Worm (Caenorhabditis elegans) whole organism, midembryonic: Measurements from ENCODE around the gene rbm-28.

Experiments
- T22C8.4 ChIP-seq: fragments of 200-800 bp; sonication (Bioruptor generic); IDR thresholded peaks from 2 replicates; pipeline ENCODE4 v1.3.6; 2022; ENCODE audit warnings: missing genetic modification characterization, missing compliant biosample characterization
- cog-1 ChIP-seq: sonication (generic microtip); optimal IDR thresholded peaks from 2 replicates; lab custom pipeline; 2016; ENCODE audit warnings: missing genetic modification characterization, missing compliant biosample characterization
- flt-1 ChIP-seq: fragments of 200-800 bp; sonication (Bioruptor generic); IDR thresholded peaks from 2 replicates; pipeline ENCODE4 v1.3.6; 2022; ENCODE audit warnings: missing genetic modification characterization, missing compliant biosample characterization
- klf-2 ChIP-seq: fragments of 200-800 bp; sonication (Bioruptor generic); conservative IDR thresholded peaks from 2 replicates; pipeline ENCODE4 v1.3.6; 2022; ENCODE audit warnings: missing genetic modification reagents, missing genetic modification characterization, missing compliant biosample characterization
- med-1 ChIP-seq: sonication (generic microtip); optimal IDR thresholded peaks from 2 replicates; lab custom pipeline; 2017; ENCODE audit warnings: missing genetic modification characterization, mild to moderate bottlenecking, missing compliant biosample characterization, antibody characterized with exemption, missing genetic modification reagents; ENCODE audit not compliant: insufficient read depth
- ref-1 ChIP-seq: fragments of 200-800 bp; sonication (Bioruptor generic); conservative IDR thresholded peaks from 2 replicates; pipeline ENCODE4 v1.3.6; 2022; ENCODE audit warnings: missing genetic modification reagents, missing genetic modification characterization, missing compliant biosample characterization
- tab-1 ChIP-seq: fragments of 200-800 bp; sonication (Bioruptor generic); IDR thresholded peaks from 2 replicates; pipeline ENCODE4 v1.3.6; 2022; ENCODE audit warnings: missing genetic modification characterization, missing compliant biosample characterization
- ztf-23 ChIP-seq: fragments of 200-800 bp; sonication (Bioruptor generic); IDR thresholded peaks from 2 replicates; pipeline ENCODE4 v1.3.6; 2022; ENCODE audit warnings: missing genetic modification reagents, missing genetic modification characterization, missing compliant biosample characterization
- ztf-29 ChIP-seq: fragments of 200-800 bp; sonication (Bioruptor generic); IDR thresholded peaks from 2 replicates; pipeline ENCODE4 v1.3.6; 2022; ENCODE audit warnings: missing genetic modification reagents, missing genetic modification characterization, missing compliant biosample characterization

rbm-28 gene

DNA sequence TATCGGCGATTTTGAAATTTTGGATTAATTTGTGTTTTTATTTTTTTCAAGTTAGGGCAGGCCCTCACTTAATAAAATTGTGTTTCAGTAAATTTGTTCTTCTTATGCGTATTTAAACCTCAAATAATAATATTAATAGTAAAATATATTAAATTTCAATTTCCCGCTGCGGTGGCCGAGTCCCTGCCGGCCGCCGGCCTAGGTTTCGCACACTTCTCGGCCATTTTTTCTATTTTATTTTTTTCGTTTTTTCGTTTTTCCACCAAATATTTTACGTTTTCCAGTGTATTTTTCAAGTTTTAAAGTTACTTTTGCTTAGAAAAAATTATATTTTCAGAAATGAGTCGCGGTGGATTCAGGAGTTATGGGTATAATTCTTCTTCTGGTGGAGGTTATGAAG lies at the start of gene rbm-28:
rbm-28 (plus strand) TSS at position 338 of the 400 bp plus-strand sequence.
- TF ChIP-seq ztf-23 (GFP tag; lab: Robert Waterston, UW): peak; percentile 31; the same call in 1 of the 2 replicates
- no peak for TF ChIP-seq ref-1 (GFP tag; lab: Robert Waterston, UW)

DNA sequence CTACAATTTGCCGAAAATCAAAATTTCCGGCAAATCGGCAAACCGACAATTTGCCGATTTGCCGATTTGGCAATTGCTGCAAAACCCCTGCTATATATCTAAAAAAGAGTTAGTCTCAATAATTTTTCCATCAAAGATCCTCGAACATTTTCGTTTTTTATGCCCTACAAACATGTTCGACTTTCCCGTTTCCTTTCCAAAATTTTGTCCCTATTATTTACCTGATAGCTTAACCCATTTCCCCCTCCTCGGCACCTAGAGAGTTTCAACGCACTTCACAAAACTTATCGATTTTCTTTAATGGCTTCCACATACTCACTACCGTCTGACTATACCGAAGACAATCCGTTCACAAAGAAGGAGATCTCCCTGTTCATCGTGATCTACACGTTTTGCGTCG lies 48.4 kb upstream of the rbm-28 start, which contains the start of gene W01D2.6:
W01D2.6 (plus strand) TSS at position 301 of the 400 bp plus-strand sequence.
- TF ChIP-seq ztf-29 (GFP tag; lab: Robert Waterston, UW): no peak
- TF ChIP-seq T22C8.4: no peak
- no peak for TF ChIP-seq ref-1 (GFP tag; lab: Robert Waterston, UW)
- no peak for TF ChIP-seq tab-1
- no peak for TF ChIP-seq klf-2 (GFP tag; lab: Robert Waterston, UW)
- no peak for TF ChIP-seq ztf-23 (GFP tag; lab: Robert Waterston, UW)
- no peak for TF ChIP-seq cog-1 (tag; lab: Kevin White, UChicago)
- TF ChIP-seq flt-1: no peak

DNA sequence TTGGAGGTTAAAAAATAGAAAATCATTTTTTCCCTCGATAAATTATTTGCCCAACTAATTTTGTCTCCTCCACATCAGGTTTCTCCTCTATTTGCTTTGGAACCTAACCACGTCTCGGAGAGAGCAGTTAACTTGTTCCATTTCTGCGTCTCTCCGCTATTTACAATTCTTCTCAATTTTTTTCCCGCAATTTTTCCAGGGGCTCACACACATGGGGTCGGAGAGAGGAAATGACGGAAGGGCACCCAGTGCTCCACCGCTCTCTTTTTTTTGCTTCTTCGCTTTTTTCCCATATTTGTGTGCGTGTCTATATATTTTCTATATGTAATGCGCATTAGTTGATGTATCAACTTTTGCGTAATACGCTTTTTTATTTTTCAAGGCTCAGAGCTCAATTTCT lies 46.5 kb upstream of the rbm-28 start:
- no peak for TF ChIP-seq klf-2 (GFP tag; lab: Robert Waterston, UW)

DNA sequence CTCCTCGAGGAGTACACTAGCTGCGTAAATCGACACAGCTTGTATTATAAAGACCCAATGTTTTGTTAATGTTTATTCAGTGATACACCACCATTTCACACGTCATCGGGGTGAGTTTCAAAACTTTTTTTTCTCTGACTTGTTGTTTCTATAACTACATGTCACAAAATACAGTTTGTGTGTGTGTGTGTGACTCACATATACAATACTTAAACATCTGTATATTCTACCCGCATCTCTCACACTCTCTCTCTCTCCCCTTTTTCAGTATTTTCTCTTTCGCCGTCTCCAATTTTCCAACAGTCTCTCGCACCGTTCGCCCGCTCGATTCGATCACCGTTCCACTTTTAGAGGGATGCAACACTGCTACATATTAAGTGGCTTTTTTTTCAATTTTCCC lies 45.6 kb upstream of the rbm-28 start:
- TF ChIP-seq flt-1: no peak

DNA sequence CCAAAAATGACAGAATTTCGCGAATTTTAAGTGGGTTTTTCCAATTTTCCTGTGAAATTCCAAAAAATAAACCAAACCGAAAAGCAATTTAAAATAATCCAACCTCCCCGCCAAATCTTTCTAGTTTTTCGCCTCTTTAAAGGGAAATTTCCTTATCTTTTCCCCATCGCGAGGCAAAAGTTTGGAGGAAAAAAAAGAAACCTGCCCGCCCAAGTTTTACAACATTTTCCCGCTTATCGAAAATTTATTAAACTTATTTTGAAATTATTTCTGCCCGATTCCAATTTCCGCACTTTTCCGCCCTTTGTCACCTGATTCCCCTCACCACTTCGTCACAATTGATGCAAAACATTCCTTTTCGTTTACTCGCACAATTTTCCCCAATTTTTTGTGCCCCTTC lies 44.8 kb upstream of the rbm-28 start, which contains the start of gene osta-3:
osta-3 (plus strand) TSS at position 301 of the 400 bp plus-strand sequence.
- TF ChIP-seq ztf-23 (GFP tag; lab: Robert Waterston, UW): no peak
- TF ChIP-seq med-1 (GFP tag; lab: Kevin White, UChicago): no peak
- no peak for TF ChIP-seq T22C8.4
- TF ChIP-seq ztf-29 (GFP tag; lab: Robert Waterston, UW): no peak
- TF ChIP-seq cog-1 (tag; lab: Kevin White, UChicago): no peak
- no peak for TF ChIP-seq ref-1 (GFP tag; lab: Robert Waterston, UW)
- no peak for TF ChIP-seq flt-1
- TF ChIP-seq tab-1: no peak
- no peak for TF ChIP-seq klf-2 (GFP tag; lab: Robert Waterston, UW)

DNA sequence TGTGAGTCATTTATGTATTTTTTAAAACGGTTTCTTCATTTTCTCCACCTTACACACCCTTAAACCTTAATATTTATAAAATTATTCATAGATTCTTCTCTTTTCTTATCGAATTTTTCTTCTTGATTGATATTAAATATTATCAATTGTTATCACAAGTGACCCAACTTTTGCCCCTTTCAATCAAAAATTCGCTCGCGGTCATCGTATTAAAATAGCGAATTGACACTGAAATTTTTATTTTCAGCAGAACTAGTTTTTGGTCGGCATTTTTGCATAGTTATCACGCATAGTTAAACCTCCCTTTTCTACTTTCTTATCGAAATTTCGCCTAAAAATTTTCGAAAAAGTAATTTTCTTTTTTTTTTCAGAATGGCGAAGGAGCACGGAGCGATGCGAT lies 44.4 kb upstream of the rbm-28 start:
- TF ChIP-seq ztf-23 (GFP tag; lab: Robert Waterston, UW) (no peak), flt-1 (no peak), T22C8.4 (no peak), cog-1 (tag; lab: Kevin White, UChicago) (no peak)

DNA sequence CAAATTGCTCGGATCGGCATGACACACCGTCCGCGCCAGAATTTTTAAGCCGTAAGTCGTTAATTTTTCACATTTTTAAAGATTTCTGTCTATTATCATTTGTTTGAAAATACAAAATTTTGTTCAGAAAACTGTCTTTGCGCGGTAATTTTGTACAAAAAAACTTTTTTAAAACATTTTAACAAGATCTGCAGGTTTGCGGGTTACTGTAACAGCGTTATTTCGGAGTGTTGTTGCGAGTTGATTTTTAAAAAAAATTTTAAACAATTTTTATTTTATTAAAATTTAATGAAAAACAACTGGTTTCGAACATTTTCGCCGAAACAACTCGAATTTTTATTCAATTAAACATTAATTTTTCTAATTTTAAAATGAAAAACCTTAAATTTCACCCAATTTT lies 44.0 kb upstream of the rbm-28 start:
- TF ChIP-seq ztf-29 (GFP tag; lab: Robert Waterston, UW): no peak
- TF ChIP-seq ref-1 (GFP tag; lab: Robert Waterston, UW): no peak
- TF ChIP-seq ztf-23 (GFP tag; lab: Robert Waterston, UW): no peak
- TF ChIP-seq flt-1: no peak
- no peak for TF ChIP-seq cog-1 (tag; lab: Kevin White, UChicago)
- TF ChIP-seq med-1 (GFP tag; lab: Kevin White, UChicago): no peak
- TF ChIP-seq tab-1: no peak
- TF ChIP-seq T22C8.4: no peak
- no peak for TF ChIP-seq klf-2 (GFP tag; lab: Robert Waterston, UW)

DNA sequence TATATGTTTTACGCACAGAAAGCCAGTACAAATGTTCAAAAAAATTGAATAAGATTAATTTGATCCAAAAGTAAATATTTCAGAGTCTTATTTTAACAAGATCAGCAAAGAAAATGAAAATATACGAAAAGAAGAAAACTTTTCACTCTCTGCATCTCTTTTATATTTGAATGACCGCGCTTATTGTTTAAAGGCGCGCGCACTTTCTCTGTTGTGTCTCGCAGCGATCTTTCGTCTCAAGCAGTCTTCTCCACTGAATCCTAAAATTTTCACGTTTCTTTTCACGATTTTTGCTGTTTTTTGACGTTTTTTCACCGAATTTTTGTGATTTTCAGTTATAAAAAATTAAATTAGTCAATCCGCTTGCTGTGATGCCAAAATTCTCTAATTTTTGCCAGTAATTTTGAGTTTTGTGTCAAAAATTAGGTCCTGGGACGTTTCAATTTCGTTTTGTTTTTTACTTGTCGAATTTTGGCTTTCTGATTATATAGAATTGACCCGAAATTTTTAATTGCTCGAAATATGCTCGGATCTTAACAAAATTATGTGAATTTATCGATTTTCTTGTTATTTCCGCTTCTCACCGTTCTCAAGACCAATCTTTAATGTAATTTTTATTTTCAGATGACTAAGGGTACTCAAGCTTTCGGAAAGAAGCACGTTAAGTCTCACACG lies 42.0 kb upstream of the rbm-28 start, which contains the start of gene W01D2.1:
W01D2.1 (plus strand) TSS at position 625 of the 675 bp plus-strand sequence.
- no peak for TF ChIP-seq T22C8.4
- no peak for TF ChIP-seq ref-1 (GFP tag; lab: Robert Waterston, UW)
- no peak for TF ChIP-seq ztf-29 (GFP tag; lab: Robert Waterston, UW)
- TF ChIP-seq klf-2 (GFP tag; lab: Robert Waterston, UW): no peak
- no peak for TF ChIP-seq flt-1
- TF ChIP-seq ztf-23 (GFP tag; lab: Robert Waterston, UW): no peak
- no peak for TF ChIP-seq cog-1 (tag; lab: Kevin White, UChicago)
- no peak for TF ChIP-seq med-1 (GFP tag; lab: Kevin White, UChicago)
- TF ChIP-seq tab-1: no peak

DNA sequence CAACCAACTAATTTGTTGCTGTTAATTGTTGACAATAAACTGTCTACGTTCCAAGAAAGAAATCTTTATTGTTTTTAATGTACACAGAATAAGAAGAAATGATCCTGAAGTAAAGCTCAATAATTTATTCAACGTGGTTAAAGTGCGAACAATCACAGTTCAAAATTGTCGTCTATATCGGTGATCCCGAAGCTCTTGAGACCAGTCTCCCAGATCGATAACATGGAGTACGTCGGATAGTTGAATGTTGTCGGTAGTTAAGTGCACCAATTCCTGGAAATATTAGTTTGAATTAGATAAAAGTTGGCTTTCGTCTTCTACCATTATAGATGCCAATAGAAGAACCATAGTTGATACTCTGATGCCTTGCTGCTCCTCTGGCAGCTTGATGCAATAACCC lies 41.0 kb upstream of the rbm-28 start:
- TF ChIP-seq tab-1: no peak
- no peak for TF ChIP-seq klf-2 (GFP tag; lab: Robert Waterston, UW)
- no peak for TF ChIP-seq T22C8.4
- TF ChIP-seq flt-1: no peak
- no peak for TF ChIP-seq ztf-29 (GFP tag; lab: Robert Waterston, UW)

DNA sequence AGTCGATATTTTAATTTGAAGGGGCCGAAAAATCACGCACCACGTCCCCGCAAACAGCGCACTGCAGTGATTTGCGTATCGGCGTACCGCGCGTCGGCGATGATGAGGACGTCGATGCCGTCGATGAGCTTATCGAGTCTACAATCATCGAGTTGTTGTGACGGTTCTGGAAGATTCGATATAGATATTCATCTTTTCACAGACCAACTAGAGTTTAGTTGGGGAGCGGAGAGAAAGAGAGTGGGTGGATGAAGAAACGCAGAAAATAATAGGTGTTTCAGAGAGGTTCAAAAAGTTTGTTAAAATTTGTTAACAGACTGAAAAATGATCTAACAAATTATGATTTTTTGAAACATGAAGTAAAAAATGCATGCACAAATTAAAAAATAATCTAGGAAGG lies 38.7 kb upstream of the rbm-28 start, which contains the start of gene nhr-61:
nhr-61 (minus strand) TSS at position 168 of the 400 bp plus-strand sequence.
- TF ChIP-seq ztf-23 (GFP tag; lab: Robert Waterston, UW) (no peak), cog-1 (tag; lab: Kevin White, UChicago) (no peak), tab-1 (no peak), klf-2 (GFP tag; lab: Robert Waterston, UW) (no peak), flt-1 (no peak), T22C8.4 (no peak), med-1 (GFP tag; lab: Kevin White, UChicago) (no peak), ztf-29 (GFP tag; lab: Robert Waterston, UW) (no peak), ref-1 (GFP tag; lab: Robert Waterston, UW) (no peak)
